Worm (Caenorhabditis elegans): Measurements from ENCODE around the gene srw-24.
"Not testable (repeated sequence)": the region's sequence is repeated elsewhere in the genome, so short reads cannot be mapped to it uniquely, and the experiment has no call there.

srw-24 gene

ce11 chrV:15244456-15244855 lies 20.7 kb downstream of the srw-24 start, which contains the start of gene kin-30:
Gene kin-30, plus strand, starts transcription at chrV:15244756.
- TF ChIP-seq alr-1 (tag; optimal IDR thresholded peaks at IDR 0.05) (no peak), elt-1 (tag; optimal IDR thresholded peaks at IDR 0.05) (no peak), lin-39 (tag; optimal IDR thresholded peaks at IDR 0.05) (no peak), nhr-25 (tag; optimal IDR thresholded peaks at IDR 0.05) (no peak), sem-4 (tag; optimal IDR thresholded peaks at IDR 0.05) (no peak)

- not testable (repeated sequence) for TF ChIP-seq lsy-2, dmd-4, lin-39 (tag; optimal IDR thresholded peaks at IDR 0.05)
These were observed 26.5 kb downstream of the srw-24 start, which contains the start of gene srd-28 for ce11 chrV:15250304-15250703. Gene srd-28, plus strand, starts transcription at chrV:15250604.

- TF ChIP-seq dmd-4 (tag; optimal IDR thresholded peaks at IDR 0.05) (no peak), ceh-82 (tag; optimal IDR thresholded peaks at IDR 0.05) (no peak)
These were observed 28.3 kb downstream of the srw-24 start, which contains the start of gene srbc-76 for ce11 chrV:15252082-15252481. Gene srbc-76, plus strand, starts transcription at chrV:15252382.

- TF ChIP-seq nhr-237 (tag; optimal IDR thresholded peaks at IDR 0.05) (no peak), fos-1 (tag; optimal IDR thresholded peaks at IDR 0.05) (no peak), lin-13 (GFP tag; optimal IDR thresholded peaks at IDR 0.05) (no peak), sma-9 (GFP tag; optimal IDR thresholded peaks at IDR 0.05) (no peak), sma-9 (tag; optimal IDR thresholded peaks at IDR 0.05) (no peak), R02D3.7 (tag; optimal IDR thresholded peaks at IDR 0.05) (no peak), dmd-4 (tag; optimal IDR thresholded peaks at IDR 0.05) (no peak), ztf-11 (tag; optimal IDR thresholded peaks at IDR 0.05) (no peak), ZK546.5 (tag; optimal IDR thresholded peaks at IDR 0.05) (no peak), nhr-6 (tag; optimal IDR thresholded peaks at IDR 0.05) (no peak), crh-2 (tag; optimal IDR thresholded peaks at IDR 0.05) (no peak), mbf-1 (tag; optimal IDR thresholded peaks at IDR 0.05) (no peak), nhr-129 (tag; optimal IDR thresholded peaks at IDR 0.05) (no peak), ama-1 (optimal IDR thresholded peaks at IDR 0.05) (no peak), nhr-23 (tag; optimal IDR thresholded peaks at IDR 0.05) (no peak), sem-4 (tag; optimal IDR thresholded peaks at IDR 0.05) (no peak), skn-1 (tag; optimal IDR thresholded peaks at IDR 0.05) (no peak), unc-62 (GFP tag; optimal IDR thresholded peaks at IDR 0.05) (no peak), C34F6.9 (tag; optimal IDR thresholded peaks at IDR 0.05) (no peak), F13H6.1 (tag; optimal IDR thresholded peaks at IDR 0.05) (no peak)
These were observed 29.8 kb downstream of the srw-24 start, which contains the start of gene srbc-75 for ce11 chrV:15253529-15253928. Gene srbc-75, plus strand, starts transcription at chrV:15253829.

ce11 chrV:15256669-15257068 lies 32.9 kb downstream of the srw-24 start, which contains the start of gene srsx-39:
Gene srsx-39, minus strand, starts transcription at chrV:15256769.
- TF ChIP-seq sma-9 (GFP tag; optimal IDR thresholded peaks at IDR 0.05); sma-9 (tag; optimal IDR thresholded peaks at IDR 0.05); nhr-25 (tag; optimal IDR thresholded peaks at IDR 0.05); unc-39 (tag; optimal IDR thresholded peaks at IDR 0.05): not testable (repeated sequence)

- no peak for TF ChIP-seq blmp-1 (tag; optimal IDR thresholded peaks at IDR 0.05; ENCODE audit: insufficient read depth)
- TF ChIP-seq ceh-82 (tag; optimal IDR thresholded peaks at IDR 0.05) = no peak
- no peak for TF ChIP-seq nhr-25 (tag; optimal IDR thresholded peaks at IDR 0.05)
- no peak for TF ChIP-seq lsy-2 (tag; optimal IDR thresholded peaks at IDR 0.05)
- TF ChIP-seq elt-3 (tag; optimal IDR thresholded peaks at IDR 0.05) = no peak
- TF ChIP-seq alr-1 (tag; optimal IDR thresholded peaks at IDR 0.05) = no peak
- no peak for TF ChIP-seq mab-5 (tag; optimal IDR thresholded peaks at IDR 0.05)
- TF ChIP-seq dmd-4 (tag; optimal IDR thresholded peaks at IDR 0.05) = no peak
These were observed 35.3 kb downstream of the srw-24 start, which contains the start of gene srsx-37 for ce11 chrV:15259049-15259448. Gene srsx-37, minus strand, starts transcription at chrV:15259149.

ce11 chrV:15259904-15260303 lies 36.1 kb downstream of the srw-24 start, which contains the start of gene M01B2.8:
Gene M01B2.8, plus strand, starts transcription at chrV:15260204.
- TF ChIP-seq R02D3.7 (tag; optimal IDR thresholded peaks at IDR 0.05) (no peak), ztf-4 (tag; optimal IDR thresholded peaks at IDR 0.05) (no peak), ceh-16 (tag; optimal IDR thresholded peaks at IDR 0.05) (no peak), unc-62 (GFP tag; optimal IDR thresholded peaks at IDR 0.05) (no peak), nhr-25 (tag; optimal IDR thresholded peaks at IDR 0.05) (no peak), elt-1 (tag; optimal IDR thresholded peaks at IDR 0.05) (no peak)

Measured in whole organism, L2 larva.